Fruit fly (Drosophila melanogaster) whole organism, embryonic: ENCODE measurements around the gene CG32820.

Source experiments
- Bteb2 ChIP-seq: fragments of 200-800 bp; sonication (Bioruptor generic); optimal IDR thresholded peaks from 2 replicates; lab custom pipeline; 2016; ENCODE audit warnings: missing biosample characterization, missing genetic modification characterization
- CG10267 ChIP-seq: fragments of 200-800 bp; sonication (Bioruptor generic); optimal IDR thresholded peaks from 2 replicates; lab custom pipeline; 2018; ENCODE audit warnings: missing biosample characterization, mild to moderate bottlenecking, missing genetic modification characterization, moderate library complexity
- CG11560 ChIP-seq: fragments of 200-800 bp; sonication (Bioruptor generic); IDR thresholded peaks from 3 replicates; pipeline ENCODE4 v1.3.6; 2022; ENCODE audit warnings: missing biosample characterization, missing genetic modification characterization
- CG11723 ChIP-seq: fragments of 200-800 bp; sonication (Bioruptor generic); optimal IDR thresholded peaks from 2 replicates; lab custom pipeline; 2017; ENCODE audit warnings: missing biosample characterization, mild to moderate bottlenecking, missing genetic modification characterization
- CG15601 ChIP-seq: fragments of 200-800 bp; sonication (Bioruptor generic); optimal IDR thresholded peaks from 3 replicates; lab custom pipeline; 2019; ENCODE audit warnings: missing biosample characterization, mild to moderate bottlenecking, missing genetic modification characterization, moderate library complexity
- CG18476 ChIP-seq: fragments of 200-800 bp; sonication (Bioruptor generic); optimal IDR thresholded peaks from 2 replicates; lab custom pipeline; 2016; ENCODE audit warnings: missing biosample characterization, mild to moderate bottlenecking, missing genetic modification characterization
- CG2199 ChIP-seq: fragments of 200-800 bp; sonication (Bioruptor generic); IDR thresholded peaks from 3 replicates; pipeline ENCODE4 v1.3.6; 2022; ENCODE audit warnings: missing biosample characterization, missing genetic modification characterization
- CG30020 ChIP-seq: fragments of 200-800 bp; optimal IDR thresholded peaks from 2 replicates; lab custom pipeline; 2019; ENCODE audit warnings: missing biosample characterization, mild to moderate bottlenecking, missing genetic modification characterization, moderate library complexity
- CG31224 ChIP-seq: fragments of 200-800 bp; sonication (Bioruptor generic); IDR thresholded peaks from 2 replicates; pipeline ENCODE4 v1.3.6; 2022; ENCODE audit warnings: missing biosample characterization, missing genetic modification characterization
- CG31441 ChIP-seq: fragments of 200-800 bp; sonication (Bioruptor generic); IDR thresholded peaks from 2 replicates; pipeline ENCODE4 v1.3.6; 2022; ENCODE audit warnings: missing biosample characterization, missing genetic modification characterization
- CG4282 ChIP-seq: fragments of 200-800 bp; sonication (Bioruptor generic); optimal IDR thresholded peaks from 2 replicates; lab custom pipeline; 2016; ENCODE audit warnings: missing biosample characterization, missing genetic modification characterization
- CG4617 ChIP-seq: fragments of 200-800 bp; sonication (Bioruptor generic); optimal IDR thresholded peaks from 3 replicates; lab custom pipeline; 2016; ENCODE audit warnings: missing biosample characterization, missing genetic modification characterization, borderline replicate concordance
- CG6254 ChIP-seq: fragments of 200-800 bp; sonication (Bioruptor generic); optimal IDR thresholded peaks from 3 replicates; lab custom pipeline; 2017; ENCODE audit warnings: mild to moderate bottlenecking, missing biosample characterization, missing genetic modification reagents, missing genetic modification characterization
- CG6683 ChIP-seq: fragments of 200-800 bp; sonication (Bioruptor generic); optimal IDR thresholded peaks from 2 replicates; lab custom pipeline; 2017; ENCODE audit warnings: missing biosample characterization, mild to moderate bottlenecking, missing genetic modification characterization, missing genetic modification reagents
- CG7745 ChIP-seq: fragments of 200-800 bp; sonication (Bioruptor generic); optimal IDR thresholded peaks from 2 replicates; lab custom pipeline; 2018; ENCODE audit warnings: missing biosample characterization, mild to moderate bottlenecking, missing genetic modification characterization, moderate library complexity
- CG8089 ChIP-seq: fragments of 200-800 bp; sonication (Bioruptor generic); optimal IDR thresholded peaks from 3 replicates; lab custom pipeline; 2016; ENCODE audit warnings: missing biosample characterization, missing genetic modification characterization
- CG9609 ChIP-seq: fragments of 200-800 bp; sonication (Bioruptor generic); optimal IDR thresholded peaks from 3 replicates; lab custom pipeline; 2016; ENCODE audit warnings: missing biosample characterization, missing genetic modification characterization
- Deaf1 ChIP-seq: fragments of 200-800 bp; optimal IDR thresholded peaks from 3 replicates; lab custom pipeline; 2019; ENCODE audit warnings: missing biosample characterization, mild to moderate bottlenecking, missing genetic modification characterization, moderate library complexity
- Doc3 ChIP-seq: fragments of 200-800 bp; sonication (Bioruptor generic); IDR thresholded peaks from 3 replicates; pipeline ENCODE4 v1.3.6; 2022; ENCODE audit warnings: missing biosample characterization, missing genetic modification characterization; ENCODE audit not compliant: partially characterized antibody
- Ets65A ChIP-seq: fragments of 200-800 bp; sonication (Bioruptor generic); peaks from one replicate; lab custom pipeline; 2016; ENCODE audit warnings: missing biosample characterization, missing genetic modification characterization
- HHEX ChIP-seq: fragments of 200-800 bp; sonication (Bioruptor generic); optimal IDR thresholded peaks from 3 replicates; lab custom pipeline; 2017; ENCODE audit warnings: missing biosample characterization, mild to moderate bottlenecking, missing genetic modification characterization, missing genetic modification reagents
- HLH3B ChIP-seq: fragments of 200-800 bp; sonication (Bioruptor generic); IDR thresholded peaks from 2 replicates; pipeline ENCODE4 v1.3.6; 2022; ENCODE audit warnings: missing biosample characterization, missing genetic modification characterization
- HLH54F ChIP-seq: fragments of 200-800 bp; sonication (Bioruptor generic); optimal IDR thresholded peaks from 3 replicates; lab custom pipeline; 2016; ENCODE audit warnings: missing biosample characterization, missing genetic modification characterization
- Hey ChIP-seq: fragments of 200-800 bp; sonication (Bioruptor generic); optimal IDR thresholded peaks from 3 replicates; lab custom pipeline; 2018; ENCODE audit warnings: missing biosample characterization, mild to moderate bottlenecking, missing genetic modification characterization
- HmgD ChIP-seq: fragments of 200-800 bp; sonication (Bioruptor generic); optimal IDR thresholded peaks from 3 replicates; lab custom pipeline; 2016; ENCODE audit warnings: missing biosample characterization, missing genetic modification characterization
- HmgZ ChIP-seq: fragments of 200-800 bp; sonication (Bioruptor generic); optimal IDR thresholded peaks from 2 replicates; lab custom pipeline; 2018; ENCODE audit warnings: missing biosample characterization, mild to moderate bottlenecking, missing genetic modification characterization
- Kr ChIP-seq: fragments of 200-800 bp; sonication (Bioruptor generic); optimal IDR thresholded peaks from 2 replicates; lab custom pipeline; 2017; ENCODE audit warnings: missing biosample characterization, mild to moderate bottlenecking, missing genetic modification characterization
- Myb ChIP-seq: fragments of 200-800 bp; sonication (Bioruptor generic); optimal IDR thresholded peaks from 2 replicates; lab custom pipeline; 2016; ENCODE audit warnings: missing biosample characterization, missing genetic modification characterization
- Ptx1 ChIP-seq: fragments of 200-800 bp; sonication (Bioruptor generic); IDR thresholded peaks from 2 replicates; pipeline ENCODE4 v1.3.6; 2022; ENCODE audit warnings: missing biosample characterization, missing genetic modification characterization
- Rx ChIP-seq: fragments of 200-800 bp; sonication (Bioruptor generic); IDR thresholded peaks from 2 replicates; pipeline ENCODE4 v1.3.6; 2022; ENCODE audit warnings: missing biosample characterization, missing genetic modification characterization
- Scr ChIP-seq: fragments of 200-800 bp; sonication (Bioruptor generic); IDR thresholded peaks from 2 replicates; pipeline ENCODE4 v1.3.6; 2022; ENCODE audit warnings: missing biosample characterization, missing genetic modification characterization; ENCODE audit not compliant: partially characterized antibody
- Sox102F ChIP-seq: fragments of 200-800 bp; sonication (Bioruptor generic); optimal IDR thresholded peaks from 2 replicates; lab custom pipeline; 2018; ENCODE audit warnings: missing biosample characterization, mild to moderate bottlenecking, missing genetic modification characterization, moderate library complexity
- Ssrp ChIP-seq: fragments of 200-800 bp; sonication (Bioruptor generic); optimal IDR thresholded peaks from 2 replicates; lab custom pipeline; 2018; ENCODE audit warnings: missing biosample characterization, mild to moderate bottlenecking, missing genetic modification characterization, moderate library complexity
- Tbp ChIP-seq: fragments of >200 bp; optimal IDR thresholded peaks from 2 replicates; lab custom pipeline; 2018; ENCODE audit warnings: missing biosample characterization, missing genetic modification characterization
- abd-A ChIP-seq: fragments of 200-800 bp; sonication (Bioruptor generic); optimal IDR thresholded peaks from 3 replicates; lab custom pipeline; 2019; ENCODE audit warnings: missing biosample characterization, mild to moderate bottlenecking, missing genetic modification characterization, moderate library complexity
- az2 ChIP-seq: fragments of 200-800 bp; sonication (Bioruptor generic); optimal IDR thresholded peaks from 3 replicates; lab custom pipeline; 2016; ENCODE audit warnings: missing biosample characterization, missing genetic modification characterization
- bigmax ChIP-seq: fragments of 200-800 bp; sonication (Bioruptor generic); optimal IDR thresholded peaks from 2 replicates; lab custom pipeline; 2018; ENCODE audit warnings: missing biosample characterization, mild to moderate bottlenecking, missing genetic modification characterization
- br ChIP-seq: fragments of >200 bp; optimal IDR thresholded peaks from 2 replicates; lab custom pipeline; 2017
- corto ChIP-seq: fragments of 200-800 bp; sonication (Bioruptor generic); optimal IDR thresholded peaks from 2 replicates; lab custom pipeline; 2016; ENCODE audit warnings: missing biosample characterization, mild to moderate bottlenecking, missing genetic modification characterization, moderate library complexity
- crc ChIP-seq: fragments of 200-800 bp; sonication (Bioruptor generic); optimal IDR thresholded peaks from 2 replicates; lab custom pipeline; 2016; ENCODE audit warnings: missing biosample characterization, missing genetic modification characterization
- eve ChIP-seq, 2 experiments: fragments of >200 bp; optimal IDR thresholded peaks; 2 replicates each; lab custom pipeline; 2017; ENCODE audit warnings: missing biosample characterization in 2 of 2, missing genetic modification characterization in 2 of 2
- fd96Cb ChIP-seq: fragments of 200-800 bp; sonication (Bioruptor generic); optimal IDR thresholded peaks from 2 replicates; lab custom pipeline; 2018; ENCODE audit warnings: missing biosample characterization, mild to moderate bottlenecking, missing genetic modification characterization, moderate library complexity
- hth ChIP-seq: fragments of >200 bp; optimal IDR thresholded peaks from 2 replicates; lab custom pipeline; 2017; ENCODE audit warnings: inconsistent platforms
- insv ChIP-seq, 2 experiments: fragments of 200-800 bp; sonication (Bioruptor generic); optimal IDR thresholded peaks; 3 replicates each; lab custom pipeline; 2016 to 2018; ENCODE audit warnings: missing biosample characterization in 2 of 2, missing genetic modification characterization in 2 of 2
- jing ChIP-seq: fragments of 200-800 bp; sonication (Bioruptor generic); optimal IDR thresholded peaks from 2 replicates; lab custom pipeline; 2018; ENCODE audit warnings: missing biosample characterization, mild to moderate bottlenecking, missing genetic modification characterization
- pfk ChIP-seq: fragments of 200-800 bp; sonication (Bioruptor generic); optimal IDR thresholded peaks from 2 replicates; lab custom pipeline; 2018; ENCODE audit warnings: missing biosample characterization, mild to moderate bottlenecking, missing genetic modification characterization, moderate library complexity
- phol ChIP-seq: fragments of 200-800 bp; sonication (Bioruptor generic); optimal IDR thresholded peaks from 3 replicates; lab custom pipeline; 2018; ENCODE audit warnings: missing biosample characterization, mild to moderate bottlenecking, missing genetic modification characterization, moderate library complexity
- sisA ChIP-seq: fragments of 200-800 bp; sonication (Bioruptor generic); IDR thresholded peaks from 2 replicates; pipeline ENCODE4 v1.3.6; 2022; ENCODE audit warnings: missing biosample characterization, missing genetic modification characterization
- ssp ChIP-seq: fragments of 200-800 bp; sonication (Bioruptor generic); IDR thresholded peaks from 2 replicates; pipeline ENCODE4 v1.3.6; 2022; ENCODE audit warnings: missing biosample characterization, missing genetic modification characterization
- vvl ChIP-seq: fragments of 200-800 bp; sonication (Bioruptor generic); IDR thresholded peaks from 2 replicates; pipeline ENCODE4 v1.3.6; 2022; ENCODE audit warnings: missing biosample characterization, missing genetic modification characterization
- yki ChIP-seq: fragments of >200 bp; optimal IDR thresholded peaks from 3 replicates; lab custom pipeline; 2018
- zfh2 ChIP-seq: fragments of 200-800 bp; sonication (Bioruptor generic); optimal IDR thresholded peaks from 2 replicates; lab custom pipeline; 2016; ENCODE audit warnings: missing biosample characterization, missing genetic modification characterization

Gene CG32820

dm6 chrX:21631452-21631851, 16.4 kb upstream of the CG32820 start (continued):
- TF ChIP-seq HmgD (GFP tag; lab: Kevin White, UChicago) (no peak), Ptx1 (peak; percentile 48), CG11723 (GFP tag; lab: Kevin White, UChicago) (no peak), pfk (peak; percentile 5), HLH3B (GFP tag; lab: Robert Waterston, UW) (peak; percentile 68), HmgZ (tag; lab: Kevin White, UChicago) (peak; percentile 47), CG8089 (GFP tag; lab: Kevin White, UChicago) (peak; percentile 69), Bteb2 (no peak), CG10267 (tag; lab: Kevin White, UChicago) (peak; percentile 77), HLH54F (peak; percentile 35), Deaf1 (tag; lab: Kevin White, UChicago) (no peak), CG4282 (no peak), phol (tag; lab: Kevin White, UChicago) (peak; percentile 79), insv (GFP tag; optimal IDR thresholded peaks at IDR 0.05; lab: Kevin White, UChicago) (no peak), CG15601 (tag; lab: Kevin White, UChicago) (peak; percentile 69), CG2199 (GFP tag; lab: Robert Waterston, UW) (0 out of 3 replicates have a peak, but pooled peaks have one; percentile 58), Scr (GFP tag; lab: Robert Waterston, UW) (no peak), hth (lab: Kevin White, UChicago) (no peak), Myb (GFP tag; lab: Kevin White, UChicago) (peak; percentile 38), Doc3 (no peak), corto (no peak), jing (peak; percentile 5), HHEX (GFP tag; lab: Kevin White, UChicago) (peak; percentile 55), abd-A (tag; lab: Kevin White, UChicago) (no peak), CG31224 (GFP tag; lab: Robert Waterston, UW) (0 out of 2 replicates have a peak, but pooled peaks have one; percentile 18), CG9609 (GFP tag; lab: Kevin White, UChicago) (peak; percentile 60), fd96Cb (tag; lab: Kevin White, UChicago) (peak; percentile 79), CG18476 (GFP tag; lab: Kevin White, UChicago) (peak; percentile 59), Hey (no peak), bigmax (GFP tag; lab: Kevin White, UChicago) (no peak), CG4617 (GFP tag; lab: Kevin White, UChicago) (peak; percentile 5), zfh2 (GFP tag; lab: Kevin White, UChicago) (peak; percentile 29), Tbp (GFP tag; lab: Kevin White, UChicago) (no peak), Ssrp (peak; percentile 77), CG6683 (GFP tag; lab: Kevin White, UChicago) (peak; percentile 23), Kr (GFP tag; lab: Kevin White, UChicago) (no peak), Ets65A (GFP tag; lab: Kevin White, UChicago) (peak; percentile 95), Rx (GFP tag; lab: Robert Waterston, UW) (no peak), CG6254 (GFP tag; lab: Kevin White, UChicago) (peak; percentile 51), CG30020 (tag; lab: Kevin White, UChicago) (peak; percentile 73), sisA (GFP tag; lab: Robert Waterston, UW) (no peak), CG11560 (no peak), crc (GFP tag; lab: Kevin White, UChicago) (peak; percentile 30), az2 (GFP tag; lab: Kevin White, UChicago) (peak; percentile 70), vvl (GFP tag; lab: Robert Waterston, UW) (no peak; the same call in none of the 2 replicates), br (no peak), yki (no peak), Sox102F (GFP tag; lab: Kevin White, UChicago) (peak; percentile 75), CG31441 (GFP tag; lab: Robert Waterston, UW) (peak; percentile 77), eve (GFP tag; optimal IDR thresholded peaks at IDR 0.05; lab: Kevin White, UChicago) (peak in 1 of 2 experiments; percentile 85), CG7745 (tag; lab: Kevin White, UChicago) (no peak), ssp (GFP tag; lab: Robert Waterston, UW) (no peak; the same call in 1 of the 2 replicates)
